Fruit fly (Drosophila melanogaster) whole organism, embryonic: ENCODE data around the gene CG9782.

Experiments
- Ada2b ChIP-seq: fragments of 200-800 bp; sonication (Bioruptor generic); IDR thresholded peaks from 2 replicates; pipeline ENCODE4 v1.3.6; 2022; ENCODE audit warnings: missing biosample characterization, missing genetic modification characterization
- CG10147 ChIP-seq: fragments of 200-800 bp; sonication (Bioruptor generic); optimal IDR thresholded peaks from 2 replicates; lab custom pipeline; 2019; ENCODE audit warnings: missing biosample characterization, mild to moderate bottlenecking, missing genetic modification characterization, moderate library complexity
- CG10274 ChIP-seq: fragments of 200-800 bp; sonication (Bioruptor generic); optimal IDR thresholded peaks from 3 replicates; lab custom pipeline; 2017; ENCODE audit warnings: missing biosample characterization, mild to moderate bottlenecking, missing genetic modification characterization
- CG10565 ChIP-seq: fragments of 200-800 bp; sonication (Bioruptor generic); optimal IDR thresholded peaks from 3 replicates; lab custom pipeline; 2016; ENCODE audit warnings: missing biosample characterization, mild to moderate bottlenecking, missing genetic modification characterization
- CG11398 ChIP-seq: fragments of 200-800 bp; sonication (Bioruptor generic); optimal IDR thresholded peaks from 2 replicates; lab custom pipeline; 2016; ENCODE audit warnings: missing biosample characterization, missing genetic modification characterization
- CG11504 ChIP-seq: fragments of 200-800 bp; sonication (Bioruptor generic); optimal IDR thresholded peaks from 3 replicates; lab custom pipeline; 2019; ENCODE audit warnings: missing biosample characterization, mild to moderate bottlenecking, missing genetic modification characterization, moderate library complexity
- CG12659 ChIP-seq: fragments of 200-800 bp; sonication (Bioruptor generic); optimal IDR thresholded peaks from 3 replicates; lab custom pipeline; 2017; ENCODE audit warnings: mild to moderate bottlenecking, missing biosample characterization, missing genetic modification reagents, missing genetic modification characterization
- CG13287 ChIP-seq: fragments of 200-800 bp; sonication (Bioruptor generic); IDR thresholded peaks from 2 replicates; pipeline ENCODE4 v1.3.6; 2022; ENCODE audit warnings: missing biosample characterization, missing genetic modification characterization; ENCODE audit not compliant: partially characterized antibody
- CG13296 ChIP-seq: fragments of 200-800 bp; sonication (Bioruptor generic); optimal IDR thresholded peaks from 3 replicates; lab custom pipeline; 2018; ENCODE audit warnings: missing biosample characterization, mild to moderate bottlenecking, missing genetic modification characterization
- CG1647 ChIP-seq: fragments of 200-800 bp; sonication (Bioruptor generic); optimal IDR thresholded peaks from 3 replicates; lab custom pipeline; 2016; ENCODE audit warnings: missing biosample characterization, missing genetic modification characterization
- CG17802 ChIP-seq: fragments of 200-800 bp; sonication (Bioruptor generic); optimal IDR thresholded peaks from 2 replicates; lab custom pipeline; 2018; ENCODE audit warnings: missing biosample characterization, mild to moderate bottlenecking, missing genetic modification characterization, moderate library complexity
- CG17912 ChIP-seq: fragments of 200-800 bp; sonication (Bioruptor generic); optimal IDR thresholded peaks from 2 replicates; lab custom pipeline; 2018; ENCODE audit warnings: missing biosample characterization, mild to moderate bottlenecking, missing genetic modification characterization
- CG18619 ChIP-seq: fragments of 200-800 bp; sonication (Bioruptor generic); optimal IDR thresholded peaks from 3 replicates; lab custom pipeline; 2017; ENCODE audit warnings: missing biosample characterization, mild to moderate bottlenecking, missing genetic modification characterization
- CG31365 ChIP-seq: fragments of 200-800 bp; sonication (Bioruptor generic); optimal IDR thresholded peaks from 2 replicates; lab custom pipeline; 2018; ENCODE audit warnings: missing biosample characterization, mild to moderate bottlenecking, missing genetic modification characterization
- CG3847 ChIP-seq: fragments of 200-800 bp; sonication (Bioruptor generic); IDR thresholded peaks from 2 replicates; pipeline ENCODE4 v1.3.6; 2022; ENCODE audit warnings: missing biosample characterization, missing genetic modification characterization
- CG4282 ChIP-seq: fragments of 200-800 bp; sonication (Bioruptor generic); optimal IDR thresholded peaks from 2 replicates; lab custom pipeline; 2016; ENCODE audit warnings: missing biosample characterization, missing genetic modification characterization
- CG7786 ChIP-seq: fragments of 200-800 bp; sonication (Bioruptor generic); optimal IDR thresholded peaks from 2 replicates; lab custom pipeline; 2016; ENCODE audit warnings: missing biosample characterization, missing genetic modification characterization
- CG7987 ChIP-seq: fragments of 200-800 bp; sonication (Bioruptor generic); optimal IDR thresholded peaks from 2 replicates; lab custom pipeline; 2018; ENCODE audit warnings: missing biosample characterization, mild to moderate bottlenecking, missing genetic modification characterization, moderate library complexity
- Deaf1 ChIP-seq: fragments of 200-800 bp; optimal IDR thresholded peaks from 3 replicates; lab custom pipeline; 2019; ENCODE audit warnings: missing biosample characterization, mild to moderate bottlenecking, missing genetic modification characterization, moderate library complexity
- Dip2 ChIP-seq: fragments of 200-800 bp; sonication (Bioruptor generic); IDR thresholded peaks from 2 replicates; pipeline ENCODE4 v1.3.6; 2022; ENCODE audit warnings: missing biosample characterization, missing genetic modification characterization
- Gug ChIP-seq: fragments of 200-800 bp; sonication (Bioruptor generic); IDR thresholded peaks from 4 replicates; pipeline ENCODE4 v1.3.6; 2022; ENCODE audit warnings: missing biosample characterization, missing genetic modification characterization
- H15 ChIP-seq: fragments of 200-800 bp; sonication (Bioruptor generic); IDR thresholded peaks from 3 replicates; pipeline ENCODE4 v1.3.6; 2022; ENCODE audit warnings: missing biosample characterization, missing genetic modification characterization
- Hr39 ChIP-seq: fragments of >200 bp; optimal IDR thresholded peaks from 2 replicates; lab custom pipeline; 2017
- Hsf ChIP-seq: fragments of 200-800 bp; sonication (Bioruptor generic); optimal IDR thresholded peaks from 3 replicates; lab custom pipeline; 2016; ENCODE audit warnings: missing biosample characterization, missing genetic modification characterization
- Mrtf ChIP-seq: fragments of 200-800 bp; sonication (Bioruptor generic); IDR thresholded peaks from 3 replicates; pipeline ENCODE4 v1.3.6; 2022; ENCODE audit warnings: missing biosample characterization, missing genetic modification characterization
- NC2α ChIP-seq: fragments of 200-800 bp; sonication (Bioruptor generic); optimal IDR thresholded peaks from 2 replicates; lab custom pipeline; 2016; ENCODE audit warnings: missing biosample characterization, missing genetic modification characterization
- Neu2 ChIP-seq: fragments of 200-800 bp; sonication (Bioruptor generic); optimal IDR thresholded peaks from 3 replicates; lab custom pipeline; 2016; ENCODE audit warnings: missing biosample characterization, missing genetic modification characterization, borderline replicate concordance
- Six4 ChIP-seq: fragments of 200-800 bp; sonication (Bioruptor generic); optimal IDR thresholded peaks from 2 replicates; lab custom pipeline; 2016; ENCODE audit warnings: missing biosample characterization, missing genetic modification characterization
- bab2 ChIP-seq: fragments of 200-800 bp; sonication (Bioruptor generic); optimal IDR thresholded peaks from 2 replicates; lab custom pipeline; 2016; ENCODE audit warnings: missing biosample characterization, missing genetic modification characterization
- crc ChIP-seq: fragments of 200-800 bp; sonication (Bioruptor generic); optimal IDR thresholded peaks from 2 replicates; lab custom pipeline; 2016; ENCODE audit warnings: missing biosample characterization, missing genetic modification characterization
- dan ChIP-seq: fragments of 200-800 bp; sonication (Bioruptor generic); IDR thresholded peaks from 2 replicates; pipeline ENCODE4 v1.3.6; 2022; ENCODE audit warnings: missing biosample characterization, missing genetic modification characterization
- emc ChIP-seq: fragments of 200-800 bp; sonication (Bioruptor generic); optimal IDR thresholded peaks from 2 replicates; lab custom pipeline; 2016; ENCODE audit warnings: missing biosample characterization, missing genetic modification characterization
- eve ChIP-seq, 2 experiments: fragments of >200 bp; optimal IDR thresholded peaks; 2 replicates each; lab custom pipeline; 2017; ENCODE audit warnings: missing biosample characterization in 2 of 2, missing genetic modification characterization in 2 of 2
- fd3F ChIP-seq: fragments of 200-800 bp; sonication (Bioruptor generic); optimal IDR thresholded peaks from 2 replicates; lab custom pipeline; 2018; ENCODE audit warnings: missing biosample characterization, mild to moderate bottlenecking, missing genetic modification characterization, moderate library complexity
- gem ChIP-seq: fragments of 200-800 bp; sonication (Bioruptor generic); optimal IDR thresholded peaks from 2 replicates; lab custom pipeline; 2019; ENCODE audit warnings: missing biosample characterization, mild to moderate bottlenecking, missing genetic modification characterization, moderate library complexity
- gro ChIP-seq: fragments of 200-800 bp; sonication (Bioruptor generic); optimal IDR thresholded peaks from 2 replicates; lab custom pipeline; 2016; ENCODE audit warnings: missing biosample characterization, missing genetic modification characterization
- her ChIP-seq: fragments of 200-800 bp; sonication (Bioruptor generic); optimal IDR thresholded peaks from 2 replicates; lab custom pipeline; 2016; ENCODE audit warnings: missing biosample characterization, missing genetic modification characterization
- hkb ChIP-seq, 2 experiments: fragments of 200-800 bp in 1 of 2; fragments of >200 bp in 1 of 2; sonication (Bioruptor generic) in 1 of 2; IDR thresholded peaks in 1 of 2; optimal IDR thresholded peaks in 1 of 2; 2 replicates each; pipeline versions ENCODE4 v1.3.6 to Lab custom; 2017 to 2022; ENCODE audit warnings: missing biosample characterization in 1 of 2, missing genetic modification characterization in 1 of 2
- lov ChIP-seq, 2 experiments: fragments of 200-800 bp in 1 of 2; fragments of >200 bp in 1 of 2; sonication (Bioruptor generic) in 1 of 2; IDR thresholded peaks in 1 of 2; optimal IDR thresholded peaks in 1 of 2; 2 replicates in 1 of 2; 3 replicates in 1 of 2; pipeline versions ENCODE4 v1.3.6 to Lab custom; 2017 to 2022; ENCODE audit warnings: missing biosample characterization in 1 of 2, missing genetic modification characterization in 1 of 2
- luna ChIP-seq: fragments of 200-800 bp; sonication (Bioruptor generic); optimal IDR thresholded peaks from 2 replicates; lab custom pipeline; 2016; ENCODE audit warnings: missing biosample characterization, missing genetic modification characterization
- maf-S ChIP-seq: fragments of 200-800 bp; sonication (Bioruptor generic); optimal IDR thresholded peaks from 2 replicates; lab custom pipeline; 2016; ENCODE audit warnings: missing biosample characterization, missing genetic modification characterization
- nom ChIP-seq: fragments of 200-800 bp; sonication (Bioruptor generic); optimal IDR thresholded peaks from 2 replicates; lab custom pipeline; 2017; ENCODE audit warnings: missing biosample characterization, missing genetic modification characterization, mild to moderate bottlenecking, moderate library complexity, missing genetic modification reagents
- p53 ChIP-seq: fragments of 200-800 bp; sonication (Bioruptor generic); optimal IDR thresholded peaks from 2 replicates; lab custom pipeline; 2016; ENCODE audit warnings: missing biosample characterization, missing genetic modification characterization
- pita ChIP-seq: fragments of 200-800 bp; sonication (Bioruptor generic); optimal IDR thresholded peaks from 2 replicates; lab custom pipeline; 2017; ENCODE audit warnings: missing biosample characterization, mild to moderate bottlenecking, missing genetic modification characterization
- sens ChIP-seq: fragments of 200-800 bp; sonication (Bioruptor generic); peaks from one replicate; lab custom pipeline; 2016; ENCODE audit warnings: missing biosample characterization, missing genetic modification characterization
- sima ChIP-seq: fragments of 200-800 bp; sonication (Bioruptor generic); optimal IDR thresholded peaks from 2 replicates; lab custom pipeline; 2016; ENCODE audit warnings: missing biosample characterization, missing genetic modification characterization
- tin ChIP-seq: fragments of 200-800 bp; sonication (Bioruptor generic); optimal IDR thresholded peaks from 3 replicates; lab custom pipeline; 2016; ENCODE audit warnings: missing biosample characterization, missing genetic modification characterization
- vnd ChIP-seq: fragments of 200-800 bp; sonication (Bioruptor generic); IDR thresholded peaks from 3 replicates; pipeline ENCODE4 v1.3.6; 2022; ENCODE audit warnings: missing biosample characterization, missing genetic modification characterization; ENCODE audit not compliant: partially characterized antibody

CG9782 gene

dm6 chrX:16637594-16638485 lies 16.5 kb upstream of the CG9782 start, which contains the start of gene RpS19a (continued):
- TF ChIP-seq tin (GFP tag; lab: Kevin White, UChicago) (peak; percentile 40), Hsf (peak; percentile 30), CG17802 (tag; lab: Kevin White, UChicago) (peak; percentile 80), nom (GFP tag; lab: Kevin White, UChicago) (peak; percentile 91), gem (peak; percentile 58), her (GFP tag; lab: Kevin White, UChicago) (peak; percentile 13), Six4 (GFP tag; lab: Kevin White, UChicago) (no peak), CG13287 (GFP tag; lab: Robert Waterston, UW) (no peak), lov (optimal IDR thresholded peaks at IDR 0.05; lab: Kevin White, UChicago) (no peak), lov (GFP tag; IDR thresholded peaks at IDR 0.05; lab: Robert Waterston, UW) (peak; percentile 94), CG7786 (GFP tag; lab: Kevin White, UChicago) (peak; percentile 37), pita (GFP tag; lab: Kevin White, UChicago) (no peak), hkb (optimal IDR thresholded peaks at IDR 0.05; lab: Kevin White, UChicago) (no peak), hkb (GFP tag; IDR thresholded peaks at IDR 0.05; lab: Robert Waterston, UW) (peak; percentile 70), Dip2 (GFP tag; lab: Robert Waterston, UW) (no peak), CG3847 (GFP tag; lab: Robert Waterston, UW) (peak; percentile 59), CG10274 (GFP tag; lab: Kevin White, UChicago) (peak; percentile 73), CG11504 (no peak), CG12659 (GFP tag; lab: Kevin White, UChicago) (peak; percentile 84), sens (peak; percentile 92), CG11398 (GFP tag; lab: Kevin White, UChicago) (peak; percentile 42), luna (GFP tag; lab: Kevin White, UChicago) (peak; percentile 38), maf-S (no peak), Hr39 (lab: Kevin White, UChicago) (no peak), CG13296 (peak; percentile 90), CG7987 (peak; percentile 94), NC2α (GFP tag; lab: Kevin White, UChicago) (peak; percentile 9), CG4282 (GFP tag; lab: Kevin White, UChicago) (no peak), CG1647 (GFP tag; lab: Kevin White, UChicago) (peak; percentile 53), p53 (GFP tag; lab: Kevin White, UChicago) (no peak), Gug (GFP tag; lab: Robert Waterston, UW) (peak; percentile 38; the same call in 2 of the 4 replicates), Ada2b (peak; percentile 34; the same call in 1 of the 2 replicates), CG10565 (GFP tag; lab: Kevin White, UChicago) (no peak), CG17912 (GFP tag; lab: Kevin White, UChicago) (peak; percentile 94), H15 (GFP tag; lab: Robert Waterston, UW) (peak; percentile 67; the same call in 2 of the 3 replicates), crc (GFP tag; lab: Kevin White, UChicago) (peak; percentile 39), Neu2 (GFP tag; lab: Kevin White, UChicago) (peak; percentile 21), eve (GFP tag; optimal IDR thresholded peaks at IDR 0.05; lab: Kevin White, UChicago) (no peak), vnd (GFP tag; lab: Robert Waterston, UW) (0 out of 3 replicates have a peak, but pooled peaks have one; percentile 54), bab2 (GFP tag; lab: Kevin White, UChicago) (peak; percentile 37), Mrtf (GFP tag; lab: Robert Waterston, UW) (peak; percentile 66; the same call in 2 of the 3 replicates), Deaf1 (tag; lab: Kevin White, UChicago) (peak; percentile 33), CG10147 (GFP tag; lab: Kevin White, UChicago) (peak; percentile 64), fd3F (GFP tag; lab: Kevin White, UChicago) (peak; percentile 47), gro (peak; percentile 53), CG31365 (peak; percentile 81), CG18619 (GFP tag; lab: Kevin White, UChicago) (peak; percentile 87), emc (no peak), sima (GFP tag; lab: Kevin White, UChicago) (no peak), dan (GFP tag; lab: Robert Waterston, UW) (no peak)
